Worm (Caenorhabditis elegans) whole organism, L4/young adult: ENCODE results near the gene tsp-14.

ENCODE experiments used
- dao-5 ChIP-seq: sonication (generic microtip); optimal IDR thresholded peaks from 2 replicates; lab custom pipeline; 2016; ENCODE audit warnings: missing genotype, missing genetic modification characterization, moderate library complexity, missing compliant biosample characterization
- him-1 ChIP-seq: sonication (generic microtip); optimal IDR thresholded peaks from 2 replicates; lab custom pipeline; 2016; ENCODE audit warnings: missing genotype, missing genetic modification reagents, missing genetic modification characterization, missing compliant biosample characterization

- no peak for TF ChIP-seq him-1
- TF ChIP-seq dao-5 (tag; lab: Kevin White, UChicago) = no peak
These were observed 11.0 kb downstream of the tsp-14 start, which contains the start of gene ntc-1 for ce11 chrX:4865798-4866197.
